Fruit fly (Drosophila melanogaster) Kc167 (cell line): ENCODE measurements around the gene ArfGAP1.

Source experiments
- Myc ChIP-seq: fragments of >200 bp; optimal IDR thresholded peaks from 2 replicates; lab custom pipeline; 2017; ENCODE audit warnings: missing external identifiers
- Sin3A ChIP-seq: fragments of >200 bp; optimal IDR thresholded peaks from 2 replicates; lab custom pipeline; 2018; ENCODE audit warnings: missing external identifiers
- h ChIP-seq: fragments of >200 bp; optimal IDR thresholded peaks from 3 replicates; lab custom pipeline; 2018; ENCODE audit warnings: missing external identifiers
- insv ChIP-seq: fragments of >200 bp; optimal IDR thresholded peaks from 3 replicates; lab custom pipeline; 2018; ENCODE audit warnings: missing external identifiers
- psq ChIP-seq: fragments of >200 bp; optimal IDR thresholded peaks from 2 replicates; lab custom pipeline; 2017; ENCODE audit warnings: missing external identifiers
- ttk ChIP-seq: sonication (Bioruptor generic); optimal IDR thresholded peaks from 2 replicates; lab custom pipeline; 2017; ENCODE audit warnings: missing external identifiers

DNA sequence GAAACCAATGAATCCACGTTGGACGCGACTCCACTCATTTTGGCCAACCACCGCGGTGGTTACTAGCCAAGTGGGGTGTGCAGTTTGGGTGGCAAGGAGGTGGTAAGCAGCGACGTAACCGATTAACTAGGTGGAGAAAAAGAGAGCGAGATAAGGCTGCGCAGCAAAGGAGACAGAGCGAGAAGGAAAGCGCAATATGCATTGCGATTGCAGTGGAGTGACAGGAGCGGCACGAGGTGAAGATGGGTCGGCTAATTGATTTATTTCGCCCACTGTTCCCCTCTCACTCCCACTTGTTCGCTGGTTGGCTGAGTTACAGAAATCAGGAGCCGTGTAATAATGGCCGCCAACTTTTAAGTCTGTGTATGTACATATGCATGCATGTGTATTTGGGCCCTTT lies 16.3 kb upstream of the ArfGAP1 start:
- no peak for TF ChIP-seq Sin3A (lab: Kevin White, UChicago)
- TF ChIP-seq ttk (lab: Kevin White, UChicago) = no peak
- no peak for TF ChIP-seq psq
- no peak for TF ChIP-seq h (lab: Kevin White, UChicago)
- TF ChIP-seq insv (lab: Kevin White, UChicago) = no peak
- TF ChIP-seq Myc (lab: Kevin White, UChicago) = no peak
